Worm (Caenorhabditis elegans) whole organism, mixed stage, embryonic: ENCODE data around the gene nhr-88.

Source experiments
- M03D4.4 ChIP-seq: sonication (generic microtip); optimal IDR thresholded peaks from 2 replicates; lab custom pipeline; 2017; ENCODE audit warnings: mild to moderate bottlenecking, missing genetic modification characterization, missing compliant biosample characterization
- bed-3 ChIP-seq: fragments of 200-800 bp; sonication (Bioruptor generic); optimal IDR thresholded peaks from 3 replicates; lab custom pipeline; 2018; ENCODE audit warnings: mild to moderate bottlenecking, missing genetic modification characterization, moderate library complexity, missing compliant biosample characterization
- blmp-1 ChIP-seq: fragments of 150-350 bp; optimal IDR thresholded peaks from 2 replicates; lab custom pipeline; 2014; ENCODE audit warnings: missing biosample characterization, missing genetic modification characterization
- ceh-39 ChIP-seq: fragments of 150-350 bp; optimal IDR thresholded peaks from 2 replicates; lab custom pipeline; 2014; ENCODE audit warnings: missing biosample characterization, missing genetic modification characterization
- ceh-43 ChIP-seq: fragments of 200-800 bp; sonication (Bioruptor generic); optimal IDR thresholded peaks from 2 replicates; lab custom pipeline; 2018; ENCODE audit warnings: mild to moderate bottlenecking, missing genetic modification characterization, moderate library complexity, missing compliant biosample characterization
- ces-1 ChIP-seq: fragments of 150-350 bp; optimal IDR thresholded peaks from 2 replicates; lab custom pipeline; 2014; ENCODE audit warnings: missing biosample characterization, missing genetic modification reagents, missing genetic modification characterization
- cnd-1 ChIP-seq: fragments of 200-800 bp; sonication (Bioruptor generic); optimal IDR thresholded peaks from 2 replicates; lab custom pipeline; 2018; ENCODE audit warnings: mild to moderate bottlenecking, missing genetic modification characterization, missing compliant biosample characterization
- drap-1 ChIP-seq: fragments of 200-800 bp; sonication (Bioruptor generic); optimal IDR thresholded peaks from 3 replicates; lab custom pipeline; 2018; ENCODE audit warnings: mild to moderate bottlenecking, missing genetic modification characterization, missing compliant biosample characterization
- elt-1 ChIP-seq: sonication (generic microtip); optimal IDR thresholded peaks from 2 replicates; lab custom pipeline; 2017; ENCODE audit warnings: missing genetic modification characterization, mild to moderate bottlenecking, missing compliant biosample characterization, antibody characterized with exemption, moderate library complexity, borderline replicate concordance; ENCODE audit not compliant: insufficient read depth
- elt-3 ChIP-seq: fragments of 150-350 bp; optimal IDR thresholded peaks from 2 replicates; lab custom pipeline; 2014; ENCODE audit warnings: missing biosample characterization, missing genetic modification characterization
- flh-1 ChIP-seq: fragments of 200-800 bp; sonication (Bioruptor generic); optimal IDR thresholded peaks from 2 replicates; lab custom pipeline; 2018; ENCODE audit warnings: mild to moderate bottlenecking, missing genetic modification characterization, moderate library complexity, missing compliant biosample characterization
- ham-2 ChIP-seq: fragments of 200-800 bp; sonication (Bioruptor generic); optimal IDR thresholded peaks from 2 replicates; lab custom pipeline; 2018; ENCODE audit warnings: mild to moderate bottlenecking, missing genetic modification characterization, missing compliant biosample characterization
- hlh-1 ChIP-seq: fragments of 150-350 bp; optimal IDR thresholded peaks from 2 replicates; lab custom pipeline; 2014; ENCODE audit warnings: missing biosample characterization, missing genetic modification reagents, missing genetic modification characterization
- lin-13 ChIP-seq: fragments of 150-350 bp; optimal IDR thresholded peaks from 2 replicates; lab custom pipeline; 2014; ENCODE audit warnings: missing biosample characterization, missing genetic modification characterization
- lin-32 ChIP-seq: fragments of 200-800 bp; sonication (Bioruptor generic); optimal IDR thresholded peaks from 2 replicates; lab custom pipeline; 2018; ENCODE audit warnings: mild to moderate bottlenecking, missing genetic modification characterization, missing compliant biosample characterization
- lsy-2 ChIP-seq: fragments of 150-350 bp; optimal IDR thresholded peaks from 2 replicates; lab custom pipeline; 2014; ENCODE audit warnings: missing biosample characterization, missing genetic modification characterization
- mab-5 ChIP-seq: fragments of 150-350 bp; optimal IDR thresholded peaks from 2 replicates; lab custom pipeline; 2014; ENCODE audit warnings: missing biosample characterization, missing genetic modification characterization
- mep-1 ChIP-seq: fragments of 150-350 bp; optimal IDR thresholded peaks from 2 replicates; lab custom pipeline; 2017; ENCODE audit warnings: missing biosample characterization, missing genetic modification reagents, missing genetic modification characterization, inconsistent platforms
- mls-2 ChIP-seq: sonication (generic microtip); optimal IDR thresholded peaks from 2 replicates; lab custom pipeline; 2016; ENCODE audit warnings: mild to moderate bottlenecking, missing genetic modification characterization, moderate library complexity, missing compliant biosample characterization
- nhr-12 ChIP-seq: fragments of 150-350 bp; optimal IDR thresholded peaks from 2 replicates; lab custom pipeline; 2014; ENCODE audit warnings: missing biosample characterization, missing genetic modification characterization
- nhr-2 ChIP-seq: fragments of 150-350 bp; optimal IDR thresholded peaks from 2 replicates; lab custom pipeline; 2014; ENCODE audit warnings: missing biosample characterization, missing genetic modification characterization
- nhr-28 ChIP-seq: fragments of 150-350 bp; optimal IDR thresholded peaks from 2 replicates; lab custom pipeline; 2014; ENCODE audit warnings: missing biosample characterization, missing genetic modification characterization
- nhr-76 ChIP-seq: sonication (generic microtip); optimal IDR thresholded peaks from 2 replicates; lab custom pipeline; 2017; ENCODE audit warnings: missing biosample characterization, missing genetic modification characterization
- pha-4 ChIP-seq: fragments of 150-350 bp; optimal IDR thresholded peaks from 2 replicates; lab custom pipeline; 2018; ENCODE audit warnings: missing biosample characterization, missing genetic modification reagents, missing genetic modification characterization
- sem-2 ChIP-seq: fragments of 200-800 bp; sonication (Bioruptor generic); optimal IDR thresholded peaks from 2 replicates; lab custom pipeline; 2018; ENCODE audit warnings: mild to moderate bottlenecking, missing genetic modification characterization, missing compliant biosample characterization
- snpc-4 ChIP-seq: fragments of 150-350 bp; optimal IDR thresholded peaks from 2 replicates; lab custom pipeline; 2014; ENCODE audit warnings: missing biosample characterization, missing genetic modification characterization
- sptf-1 ChIP-seq: sonication (generic microtip); optimal IDR thresholded peaks from 2 replicates; lab custom pipeline; 2017; ENCODE audit warnings: mild to moderate bottlenecking, missing genetic modification characterization, moderate library complexity, missing compliant biosample characterization
- tbx-8 ChIP-seq: fragments of 200-800 bp; sonication (Bioruptor generic); optimal IDR thresholded peaks from 2 replicates; lab custom pipeline; 2018; ENCODE audit warnings: mild to moderate bottlenecking, missing genetic modification characterization, moderate library complexity, missing compliant biosample characterization
- unc-120 ChIP-seq: sonication (generic microtip); optimal IDR thresholded peaks from 2 replicates; lab custom pipeline; 2017; ENCODE audit warnings: missing genetic modification characterization, missing compliant biosample characterization; ENCODE audit not compliant: poor library complexity, severe bottlenecking
- unc-39 ChIP-seq: fragments of 150-350 bp; optimal IDR thresholded peaks from 2 replicates; lab custom pipeline; 2014; ENCODE audit warnings: missing biosample characterization, missing genetic modification characterization
- unc-62 ChIP-seq: fragments of 150-350 bp; optimal IDR thresholded peaks from 2 replicates; lab custom pipeline; 2014; ENCODE audit warnings: missing biosample characterization, missing genetic modification reagents, missing genetic modification characterization
- zip-8 ChIP-seq: fragments of 150-350 bp; optimal IDR thresholded peaks from 2 replicates; lab custom pipeline; 2014; ENCODE audit warnings: missing biosample characterization, missing genetic modification characterization
- ztf-11 ChIP-seq: fragments of 150-350 bp; optimal IDR thresholded peaks from 2 replicates; lab custom pipeline; 2014; ENCODE audit warnings: missing biosample characterization, missing genetic modification characterization

nhr-88 gene

ce11 chrII:2977652-2978051 lies 1.2 kb downstream of the nhr-88 start:
- TF ChIP-seq lsy-2 (tag; lab: Kevin White, UChicago), result no peak
- no peak for TF ChIP-seq nhr-28 (tag; lab: Kevin White, UChicago)
- TF ChIP-seq sem-2 (GFP tag; lab: Kevin White, UChicago), result no peak
- no peak for TF ChIP-seq drap-1 (GFP tag; lab: Kevin White, UChicago)
- TF ChIP-seq flh-1, result no peak
- no peak for TF ChIP-seq unc-62
- TF ChIP-seq ceh-43, result no peak
- no peak for TF ChIP-seq elt-1
- TF ChIP-seq zip-8 (tag; lab: Kevin White, UChicago), result no peak
- no peak for TF ChIP-seq bed-3 (GFP tag; lab: Kevin White, UChicago)
- TF ChIP-seq M03D4.4, result no peak
- TF ChIP-seq ceh-39, result no peak
- TF ChIP-seq mep-1 (tag; lab: Kevin White, UChicago), result no peak
- TF ChIP-seq blmp-1 (tag; lab: Kevin White, UChicago), result no peak
- TF ChIP-seq unc-120, result no peak
- no peak for TF ChIP-seq snpc-4 (tag; lab: Kevin White, UChicago)
- no peak for TF ChIP-seq lin-32 (GFP tag; lab: Kevin White, UChicago)
- no peak for TF ChIP-seq unc-39 (tag; lab: Kevin White, UChicago)
- TF ChIP-seq pha-4 (tag; lab: Kevin White, UChicago), result no peak
- no peak for TF ChIP-seq nhr-76

DNA sequence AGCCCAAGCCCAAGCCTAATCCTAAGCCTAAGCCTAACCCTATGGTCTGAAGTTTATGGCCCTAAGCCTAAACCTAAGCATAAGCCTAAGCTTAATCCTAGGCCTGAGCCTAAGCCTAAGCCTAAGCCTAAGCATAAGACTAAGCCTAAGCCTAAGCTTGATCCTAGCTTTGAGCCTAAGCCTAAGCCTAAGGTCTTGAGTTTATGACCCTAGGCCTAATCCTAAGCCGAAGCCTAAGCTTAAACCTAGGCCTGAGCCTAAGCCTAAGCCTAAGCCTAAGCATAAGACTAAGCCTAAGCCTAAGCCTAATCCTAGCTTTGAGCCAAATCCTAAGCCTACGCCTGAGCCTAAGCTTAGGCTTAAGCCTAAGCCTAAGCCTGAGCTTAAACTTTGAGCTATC lies 2.6 kb downstream of the nhr-88 start:
- peak; percentile 36 for TF ChIP-seq ham-2 (GFP tag; lab: Kevin White, UChicago)
- TF ChIP-seq cnd-1, result no peak

ce11 chrII:2984383-2984782 lies 7.9 kb downstream of the nhr-88 start:
- TF ChIP-seq drap-1 (GFP tag; lab: Kevin White, UChicago) (no peak), lin-13 (tag; lab: Kevin White, UChicago) (no peak)

DNA sequence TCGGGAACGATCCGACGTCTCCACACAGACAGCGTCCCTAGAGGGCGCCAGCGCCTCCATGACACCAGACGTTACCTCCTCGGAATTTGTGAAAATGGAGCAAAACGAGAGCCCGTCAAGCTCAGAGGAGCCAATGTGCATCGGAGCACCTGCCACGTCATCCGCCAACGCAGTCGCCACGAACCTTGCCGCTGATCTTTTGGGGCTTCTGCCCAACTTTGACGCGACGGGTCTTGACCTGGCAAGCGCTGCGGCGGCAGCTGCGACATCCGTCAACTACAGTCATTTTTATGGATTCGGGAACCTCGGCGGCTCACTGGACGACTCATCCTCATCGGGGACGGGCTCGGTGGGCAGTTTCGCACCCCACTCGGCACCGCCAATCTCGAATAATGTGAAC lies 9.0 kb downstream of the nhr-88 start:
- TF ChIP-seq lin-13 (tag; lab: Kevin White, UChicago), result no peak
- no peak for TF ChIP-seq ztf-11 (tag; lab: Kevin White, UChicago)

ce11 chrII:2985935-2986498 lies 9.6 kb downstream of the nhr-88 start:
- TF ChIP-seq mls-2 (tag; lab: Kevin White, UChicago) (no peak), drap-1 (GFP tag; lab: Kevin White, UChicago) (no peak), sptf-1 (tag; lab: Kevin White, UChicago) (no peak), nhr-12 (tag; lab: Kevin White, UChicago) (no peak), M03D4.4 (no peak), mab-5 (no peak), unc-120 (no peak), nhr-2 (tag; lab: Kevin White, UChicago) (no peak), blmp-1 (tag; lab: Kevin White, UChicago) (no peak), tbx-8 (GFP tag; lab: Kevin White, UChicago) (no peak), hlh-1 (tag; lab: Kevin White, UChicago) (no peak), mep-1 (tag; lab: Kevin White, UChicago) (no peak), nhr-28 (tag; lab: Kevin White, UChicago) (no peak), nhr-76 (no peak), ceh-39 (no peak)
- TF ChIP-seq, all 35 proteins: peak for 0

DNA sequence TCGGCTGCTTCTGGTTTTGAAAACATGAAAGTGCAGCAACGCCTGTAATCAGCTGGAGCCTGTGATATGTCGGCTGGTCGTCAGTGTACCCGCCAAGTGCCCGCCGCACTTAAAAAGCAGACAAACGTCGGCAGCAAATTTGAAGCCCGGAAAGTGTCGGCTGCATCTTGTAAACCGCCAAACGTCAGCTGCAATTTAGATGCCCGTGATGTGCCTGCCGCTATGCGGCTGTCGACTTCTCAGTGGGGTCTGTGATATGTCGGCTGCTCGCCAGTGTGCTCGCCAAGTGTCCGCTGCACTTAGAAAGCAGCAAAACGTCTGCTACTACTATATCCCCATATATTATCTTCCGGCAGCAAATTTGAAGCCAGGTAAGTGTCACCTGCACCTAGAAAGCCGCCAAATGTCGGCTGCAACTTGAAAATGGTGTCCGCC lies 10.7 kb downstream of the nhr-88 start:
- TF ChIP-seq nhr-2 (tag; lab: Kevin White, UChicago) (no peak), hlh-1 (tag; lab: Kevin White, UChicago) (no peak), elt-3 (tag; lab: Kevin White, UChicago) (no peak), ces-1 (GFP tag; lab: Kevin White, UChicago) (no peak), lin-13 (tag; lab: Kevin White, UChicago) (no peak), snpc-4 (tag; lab: Kevin White, UChicago) (no peak), nhr-28 (tag; lab: Kevin White, UChicago) (no peak)
- TF ChIP-seq, all 35 proteins: peak for 0
